Worm (Caenorhabditis elegans): ENCODE results near the gene stdh-4.
"Not testable (repeated sequence)": the region's sequence is repeated elsewhere in the genome, so short reads cannot be mapped to it uniquely, and the experiment has no call there.

stdh-4 gene

DNA sequence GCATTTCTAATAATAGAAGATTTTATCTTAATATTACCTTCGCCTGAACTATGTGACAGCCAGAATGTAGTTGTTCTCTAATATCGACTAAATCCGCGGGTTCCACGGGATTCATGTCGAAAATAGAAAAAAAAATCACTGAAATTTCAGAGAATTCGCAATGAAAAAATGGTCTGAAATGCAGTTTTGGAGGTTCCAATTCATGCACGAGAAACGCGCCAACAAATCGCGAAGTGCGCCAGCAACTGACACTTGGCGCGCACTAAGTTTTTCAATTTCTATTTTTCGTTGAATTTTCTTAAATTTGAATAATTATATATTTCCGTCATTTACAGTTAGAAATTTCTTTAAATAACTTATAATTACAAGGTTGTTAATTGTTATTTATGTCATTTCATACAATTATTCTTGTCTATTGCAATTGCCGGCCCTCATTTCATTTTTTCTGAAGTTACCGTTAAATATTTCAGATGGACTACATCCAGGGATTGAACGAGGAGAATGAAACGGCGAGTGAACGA lies 20.8 kb downstream of the stdh-4 start, which contains the start of the genes F25G6.9 and symk-1 (continued):
- TF ChIP-seq skn-1 (tag; optimal IDR thresholded peaks at IDR 0.05) (peak; percentile 52), nhr-77 (tag; optimal IDR thresholded peaks at IDR 0.05) (no peak), pag-3 (tag; optimal IDR thresholded peaks at IDR 0.05; ENCODE audit: borderline replicate concordance, insufficient read depth) (no peak), lin-14 (GFP tag; optimal IDR thresholded peaks at IDR 0.05) (peak; percentile 72), nhr-28 (tag; optimal IDR thresholded peaks at IDR 0.05) (no peak)

DNA sequence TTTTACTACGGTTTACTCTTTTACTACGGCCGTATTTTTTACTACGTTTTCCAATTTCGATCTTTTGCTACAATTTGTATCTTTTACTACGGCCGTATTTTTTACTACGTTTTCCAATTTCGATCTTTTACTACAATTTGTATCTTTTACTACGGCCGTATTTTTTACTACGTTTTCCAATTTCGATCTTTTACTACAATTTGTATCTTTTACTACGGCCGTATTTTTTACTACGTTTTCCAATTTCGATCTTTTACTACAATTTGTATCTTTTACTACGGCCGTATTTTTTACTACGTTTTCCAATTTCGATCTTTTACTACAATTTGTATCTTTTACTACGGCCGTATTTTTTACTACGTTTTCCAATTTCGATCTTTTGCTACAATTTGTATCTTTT lies 25.7 kb downstream of the stdh-4 start, which contains the start of gene F25G6.1:
Gene F25G6.1, plus strand, starts transcription at position 301 of the 400 bp plus-strand sequence.
- not testable (repeated sequence) for TF ChIP-seq nhr-77, aly-2, irx-1 (tag; optimal IDR thresholded peaks at IDR 0.05)

DNA sequence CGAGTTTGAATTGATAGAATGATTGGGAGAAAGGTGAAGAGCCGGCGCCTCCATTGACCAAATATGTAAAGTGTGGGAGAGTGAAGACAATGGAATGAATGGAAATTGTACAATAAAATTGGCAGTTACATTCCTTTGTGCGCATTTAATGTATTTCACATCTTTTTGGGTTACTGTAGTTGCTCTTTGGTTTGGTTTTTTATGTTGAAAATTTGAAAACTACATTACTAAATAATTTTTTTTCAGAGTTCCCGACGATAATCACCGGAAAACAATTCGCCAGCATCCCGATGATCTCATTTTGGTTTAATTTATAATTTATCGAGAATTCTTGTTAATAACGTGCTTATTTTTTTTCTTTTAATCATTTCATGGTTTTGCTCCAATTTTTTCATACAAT lies 31.9 kb downstream of the stdh-4 start, which contains the start of gene C10B5.1:
Gene C10B5.1, plus strand, starts transcription at position 301 of the 400 bp plus-strand sequence.
- TF ChIP-seq tlp-1 (tag; optimal IDR thresholded peaks at IDR 0.05) = no peak

DNA sequence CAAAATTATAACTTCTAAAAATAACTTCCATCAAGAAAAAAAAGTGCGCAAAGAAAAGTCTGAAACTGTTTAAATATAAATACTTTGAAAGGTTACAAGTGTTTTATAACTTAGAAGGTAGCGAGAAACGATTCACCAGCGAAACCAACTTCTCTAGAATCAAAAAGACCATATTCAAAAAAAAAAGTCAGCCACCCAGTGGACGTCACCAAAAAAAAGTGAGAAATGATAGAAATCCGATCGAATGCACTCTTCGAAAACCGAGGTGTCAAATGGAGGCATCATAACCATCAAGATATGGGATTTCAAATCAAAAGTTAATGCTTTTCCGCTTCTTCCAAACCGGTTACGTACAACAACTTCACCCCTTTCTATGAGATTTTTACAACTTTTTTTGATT lies 37.4 kb downstream of the stdh-4 start:
- TF ChIP-seq hpl-2 (GFP tag; optimal IDR thresholded peaks at IDR 0.05) = no peak
- no peak for TF ChIP-seq mdl-1 (tag; optimal IDR thresholded peaks at IDR 0.05)
- no peak for TF ChIP-seq efl-1 (optimal IDR thresholded peaks at IDR 0.05)
- peak in 1 of 2 experiments; percentile 90 for TF ChIP-seq efl-1 (GFP tag; optimal IDR thresholded peaks at IDR 0.05 in 1 of 2)
- no peak for TF ChIP-seq ztf-4 (tag; optimal IDR thresholded peaks at IDR 0.05)
- TF ChIP-seq nhr-76 (tag; optimal IDR thresholded peaks at IDR 0.05) = no peak
- TF ChIP-seq fos-1 (tag; optimal IDR thresholded peaks at IDR 0.05) = no peak
- no peak for TF ChIP-seq snpc-4 (tag; optimal IDR thresholded peaks at IDR 0.05)
- no peak for TF ChIP-seq dsc-1 (tag; optimal IDR thresholded peaks at IDR 0.05)

DNA sequence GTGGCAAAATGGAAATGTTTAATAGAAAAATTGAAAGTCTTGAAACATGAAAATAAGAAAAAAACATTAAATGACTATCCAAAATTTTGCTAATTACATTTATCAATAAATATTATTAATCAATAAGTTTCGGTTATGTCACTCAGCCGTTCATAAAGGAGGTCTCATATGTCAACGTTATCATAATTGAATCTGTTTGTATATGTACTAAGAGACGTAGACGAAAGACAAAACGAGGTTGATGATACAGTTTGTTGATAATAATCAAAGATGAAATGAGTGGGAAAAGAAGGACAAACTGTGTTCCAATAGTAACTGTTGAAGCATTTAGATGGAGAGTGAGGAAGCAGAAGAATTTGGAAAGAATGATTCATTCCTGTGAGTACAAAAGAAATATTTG lies 37.8 kb downstream of the stdh-4 start:
- TF ChIP-seq fkh-4 (tag; optimal IDR thresholded peaks at IDR 0.05; ENCODE audit: borderline replicate concordance) = no peak
- no peak for TF ChIP-seq alr-1 (tag; optimal IDR thresholded peaks at IDR 0.05; ENCODE audit: borderline replicate concordance)
- no peak for TF ChIP-seq ces-1 (GFP tag; optimal IDR thresholded peaks at IDR 0.05)
- TF ChIP-seq blmp-1 (tag; optimal IDR thresholded peaks at IDR 0.05) = peak; percentile 11

DNA sequence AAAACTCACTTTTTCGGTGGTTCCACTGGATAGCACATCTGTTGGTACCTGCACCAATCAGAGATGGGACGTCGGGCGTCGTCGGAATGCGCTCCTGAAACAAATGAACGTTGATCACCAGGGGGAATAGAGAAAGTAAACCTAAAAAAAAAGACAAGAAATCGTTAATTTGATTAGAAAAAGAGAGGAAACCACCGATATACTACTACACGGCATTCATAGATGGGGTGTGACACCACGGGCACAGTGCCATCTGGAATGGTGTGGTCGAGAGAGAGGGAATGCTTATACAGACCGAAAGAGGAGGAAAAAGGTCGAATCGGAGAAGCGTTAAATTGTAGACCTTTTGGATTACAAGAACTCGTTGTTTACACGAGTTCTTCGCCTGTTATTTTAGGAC lies 39.0 kb downstream of the stdh-4 start, which contains the start of gene C10B5.3:
Gene C10B5.3, minus strand, starts transcription at position 101 of the 400 bp plus-strand sequence.
- no peak for TF ChIP-seq aly-2 (tag; optimal IDR thresholded peaks at IDR 0.05)
- TF ChIP-seq efl-1 (optimal IDR thresholded peaks at IDR 0.05) = no peak
- no peak for TF ChIP-seq efl-1 (GFP tag; optimal IDR thresholded peaks at IDR 0.05 in 1 of 2)
- TF ChIP-seq nhr-90 (tag; optimal IDR thresholded peaks at IDR 0.05; ENCODE audit: poor library complexity) = no peak
- TF ChIP-seq sox-4 (tag; optimal IDR thresholded peaks at IDR 0.05) = no peak
- no peak for TF ChIP-seq dsc-1 (tag; optimal IDR thresholded peaks at IDR 0.05)
- TF ChIP-seq ceh-8 (GFP tag; optimal IDR thresholded peaks at IDR 0.05) = no peak
- no peak for TF ChIP-seq ets-5 (GFP tag; IDR thresholded peaks at IDR 0.05)
- no peak for TF ChIP-seq nhr-28 (tag; optimal IDR thresholded peaks at IDR 0.05)
- TF ChIP-seq elt-2 (tag; optimal IDR thresholded peaks at IDR 0.05) = no peak
- no peak for TF ChIP-seq ceh-82 (tag; optimal IDR thresholded peaks at IDR 0.05)
- no peak for TF ChIP-seq nhr-12 (tag; optimal IDR thresholded peaks at IDR 0.05)
- no peak for TF ChIP-seq dpl-1 (GFP tag; optimal IDR thresholded peaks at IDR 0.05)
- TF ChIP-seq F16B12.6 (tag; optimal IDR thresholded peaks at IDR 0.05) = no peak
- TF ChIP-seq ceh-63 (GFP tag; optimal IDR thresholded peaks at IDR 0.05) = no peak
- TF ChIP-seq lin-39 (tag; optimal IDR thresholded peaks at IDR 0.05) = no peak
- no peak for TF ChIP-seq elt-3 (tag; optimal IDR thresholded peaks at IDR 0.05)
- no peak for TF ChIP-seq nhr-77 (tag; optimal IDR thresholded peaks at IDR 0.05)
- TF ChIP-seq mdl-1 (tag; optimal IDR thresholded peaks at IDR 0.05) = no peak
- TF ChIP-seq sptf-1 (tag; optimal IDR thresholded peaks at IDR 0.05) = no peak

All from whole organism, L1 larva.